Worm (Caenorhabditis elegans): ENCODE data around the gene ufd-2.

Gene ufd-2

ce11 chrII:8028246-8028694, 34.3 kb upstream of the ufd-2 start (continued):
- TF ChIP-seq nhr-11 (tag; optimal IDR thresholded peaks at IDR 0.05) (no peak), F16B12.6 (tag; optimal IDR thresholded peaks at IDR 0.05) (no peak), swsn-7 (tag; optimal IDR thresholded peaks at IDR 0.05) (peak; percentile 90), ceh-8 (GFP tag; optimal IDR thresholded peaks at IDR 0.05) (peak; percentile 79), aly-2 (tag; optimal IDR thresholded peaks at IDR 0.05) (no peak), mef-2 (tag; optimal IDR thresholded peaks at IDR 0.05) (peak; percentile 46), isw-1 (GFP tag; IDR thresholded peaks at IDR 0.05) (peak; percentile 48), ces-1 (GFP tag; optimal IDR thresholded peaks at IDR 0.05) (no peak), dsc-1 (tag; optimal IDR thresholded peaks at IDR 0.05) (peak; percentile 61), unc-30 (tag; optimal IDR thresholded peaks at IDR 0.05) (no peak), aha-1 (tag; optimal IDR thresholded peaks at IDR 0.05) (no peak), efl-1 (optimal IDR thresholded peaks at IDR 0.05) (peak; percentile 63 to 70), efl-1 (GFP tag; optimal IDR thresholded peaks at IDR 0.05 in 1 of 2) (peak; percentile 65 to 95), unc-86 (tag; optimal IDR thresholded peaks at IDR 0.05) (peak; percentile 74), nhr-85 (tag) (peak; percentile 75), ceh-82 (tag; optimal IDR thresholded peaks at IDR 0.05) (peak in 2 of 3 experiments; percentile 49 to 76), Y116A8C.19 (tag; optimal IDR thresholded peaks at IDR 0.05; ENCODE audit: borderline replicate concordance) (no peak), nhr-77 (tag; optimal IDR thresholded peaks at IDR 0.05) (peak; percentile 77), egl-27 (tag; optimal IDR thresholded peaks at IDR 0.05) (peak in 1 of 2 experiments; percentile 20), tlp-1 (tag; optimal IDR thresholded peaks at IDR 0.05) (no peak), mdl-1 (tag; optimal IDR thresholded peaks at IDR 0.05) (peak in 1 of 2 experiments; percentile 72), nhr-19 (GFP tag; conservative IDR thresholded peaks at IDR 0.05) (peak; percentile 43), alr-1 (tag; optimal IDR thresholded peaks at IDR 0.05; ENCODE audit: borderline replicate concordance) (no peak), tbx-2 (tag; optimal IDR thresholded peaks at IDR 0.05) (peak; percentile 66), ceh-88 (GFP tag; IDR thresholded peaks at IDR 0.05) (0 out of 2 replicates have a peak, but pooled peaks have one; percentile 47), ceh-63 (GFP tag; optimal IDR thresholded peaks at IDR 0.05) (no peak), blmp-1 (tag; optimal IDR thresholded peaks at IDR 0.05) (peak; percentile 4), ets-5 (GFP tag; IDR thresholded peaks at IDR 0.05) (no peak), sup-37 (GFP tag; optimal IDR thresholded peaks at IDR 0.05) (no peak), nhr-71 (tag; optimal IDR thresholded peaks at IDR 0.05) (peak; percentile 79), C04F5.9 (tag; optimal IDR thresholded peaks at IDR 0.05) (no peak), pag-3 (tag; optimal IDR thresholded peaks at IDR 0.05; ENCODE audit: borderline replicate concordance, insufficient read depth) (no peak), nhr-84 (tag; optimal IDR thresholded peaks at IDR 0.05) (no peak), snu-23 (GFP tag; optimal IDR thresholded peaks at IDR 0.05) (peak; percentile 82), snpc-4 (tag; optimal IDR thresholded peaks at IDR 0.05) (peak; percentile 46), fos-1 (tag; optimal IDR thresholded peaks at IDR 0.05) (peak; percentile 26), skn-1 (tag; optimal IDR thresholded peaks at IDR 0.05) (peak; percentile 63), rnt-1 (tag; optimal IDR thresholded peaks at IDR 0.05) (peak; percentile 50), fkh-8 (tag; optimal IDR thresholded peaks at IDR 0.05) (peak; percentile 91), lin-13 (GFP tag; optimal IDR thresholded peaks at IDR 0.05) (peak; percentile 71), lsy-2 (tag; optimal IDR thresholded peaks at IDR 0.05) (peak; percentile 58 to 83), nhr-76 (tag; optimal IDR thresholded peaks at IDR 0.05) (no peak), sox-4 (tag; optimal IDR thresholded peaks at IDR 0.05) (peak; percentile 46), ztf-11 (tag; optimal IDR thresholded peaks at IDR 0.05) (peak in 1 of 2 experiments; percentile 51), nhr-12 (tag; optimal IDR thresholded peaks at IDR 0.05) (no peak)

ce11 chrII:8028730-8029129, 33.8 kb upstream of the ufd-2 start:
- TF ChIP-seq sup-37 (GFP tag; optimal IDR thresholded peaks at IDR 0.05) (no peak), F16B12.6 (tag; optimal IDR thresholded peaks at IDR 0.05) (no peak), dpl-1 (GFP tag; optimal IDR thresholded peaks at IDR 0.05) (peak; percentile 28 to 50 (median 35)), lin-35 (GFP tag; optimal IDR thresholded peaks at IDR 0.05) (no peak), efl-1 (optimal IDR thresholded peaks at IDR 0.05) (peak; percentile 33 to 38), efl-1 (GFP tag; optimal IDR thresholded peaks at IDR 0.05 in 1 of 2) (peak; percentile 59 to 95), nhr-85 (tag) (no peak), nhr-20 (tag; optimal IDR thresholded peaks at IDR 0.05) (no peak), tbx-2 (tag; optimal IDR thresholded peaks at IDR 0.05) (no peak)
